Worm (Caenorhabditis elegans) whole organism, midembryonic: ENCODE data around the gene gsr-1.

ENCODE experiments used
- T22C8.4 ChIP-seq: fragments of 200-800 bp; sonication (Bioruptor generic); IDR thresholded peaks from 2 replicates; pipeline ENCODE4 v1.3.6; 2022; ENCODE audit warnings: missing genetic modification characterization, missing compliant biosample characterization
- cog-1 ChIP-seq: sonication (generic microtip); optimal IDR thresholded peaks from 2 replicates; lab custom pipeline; 2016; ENCODE audit warnings: missing genetic modification characterization, missing compliant biosample characterization
- flt-1 ChIP-seq: fragments of 200-800 bp; sonication (Bioruptor generic); IDR thresholded peaks from 2 replicates; pipeline ENCODE4 v1.3.6; 2022; ENCODE audit warnings: missing genetic modification characterization, missing compliant biosample characterization
- klf-2 ChIP-seq: fragments of 200-800 bp; sonication (Bioruptor generic); conservative IDR thresholded peaks from 2 replicates; pipeline ENCODE4 v1.3.6; 2022; ENCODE audit warnings: missing genetic modification reagents, missing genetic modification characterization, missing compliant biosample characterization
- med-1 ChIP-seq: sonication (generic microtip); optimal IDR thresholded peaks from 2 replicates; lab custom pipeline; 2017; ENCODE audit warnings: missing genetic modification characterization, mild to moderate bottlenecking, missing compliant biosample characterization, antibody characterized with exemption, missing genetic modification reagents; ENCODE audit not compliant: insufficient read depth
- ref-1 ChIP-seq: fragments of 200-800 bp; sonication (Bioruptor generic); conservative IDR thresholded peaks from 2 replicates; pipeline ENCODE4 v1.3.6; 2022; ENCODE audit warnings: missing genetic modification reagents, missing genetic modification characterization, missing compliant biosample characterization
- tab-1 ChIP-seq: fragments of 200-800 bp; sonication (Bioruptor generic); IDR thresholded peaks from 2 replicates; pipeline ENCODE4 v1.3.6; 2022; ENCODE audit warnings: missing genetic modification characterization, missing compliant biosample characterization
- ztf-23 ChIP-seq: fragments of 200-800 bp; sonication (Bioruptor generic); IDR thresholded peaks from 2 replicates; pipeline ENCODE4 v1.3.6; 2022; ENCODE audit warnings: missing genetic modification reagents, missing genetic modification characterization, missing compliant biosample characterization
- ztf-29 ChIP-seq: fragments of 200-800 bp; sonication (Bioruptor generic); IDR thresholded peaks from 2 replicates; pipeline ENCODE4 v1.3.6; 2022; ENCODE audit warnings: missing genetic modification reagents, missing genetic modification characterization, missing compliant biosample characterization

Gene gsr-1

DNA sequence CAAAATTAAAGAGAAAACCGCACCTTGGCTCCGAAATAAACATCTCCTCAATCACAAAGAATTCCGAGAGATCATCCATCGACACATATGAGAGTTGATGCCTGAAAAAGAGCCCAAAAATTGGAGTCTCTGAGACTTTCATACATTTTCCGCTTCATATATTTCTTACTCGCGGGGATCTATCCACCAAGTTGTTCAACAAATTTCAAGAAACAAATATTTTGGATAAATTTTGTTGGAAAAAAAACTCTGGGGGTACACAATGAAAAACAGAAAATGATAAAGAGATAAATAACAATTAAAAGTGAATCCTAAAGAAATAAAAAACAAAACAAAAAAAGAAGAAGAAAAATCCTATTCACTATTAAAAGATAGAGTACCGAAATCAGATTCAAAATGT, 23.7 kb upstream of the gsr-1 start, which contains the start of gene sel-8:
sel-8 (minus strand) TSS at position 101 of the 400 bp plus-strand sequence.
- TF ChIP-seq ref-1: no peak
- TF ChIP-seq cog-1 (tag; lab: Kevin White, UChicago): no peak
- no peak for TF ChIP-seq tab-1 (GFP tag; lab: Robert Waterston, UW)
- TF ChIP-seq ztf-29 (GFP tag; lab: Robert Waterston, UW): no peak
- no peak for TF ChIP-seq klf-2 (GFP tag; lab: Robert Waterston, UW)
- no peak for TF ChIP-seq med-1 (GFP tag; lab: Kevin White, UChicago)
- TF ChIP-seq flt-1: no peak
- no peak for TF ChIP-seq T22C8.4
- TF ChIP-seq ztf-23: no peak

DNA sequence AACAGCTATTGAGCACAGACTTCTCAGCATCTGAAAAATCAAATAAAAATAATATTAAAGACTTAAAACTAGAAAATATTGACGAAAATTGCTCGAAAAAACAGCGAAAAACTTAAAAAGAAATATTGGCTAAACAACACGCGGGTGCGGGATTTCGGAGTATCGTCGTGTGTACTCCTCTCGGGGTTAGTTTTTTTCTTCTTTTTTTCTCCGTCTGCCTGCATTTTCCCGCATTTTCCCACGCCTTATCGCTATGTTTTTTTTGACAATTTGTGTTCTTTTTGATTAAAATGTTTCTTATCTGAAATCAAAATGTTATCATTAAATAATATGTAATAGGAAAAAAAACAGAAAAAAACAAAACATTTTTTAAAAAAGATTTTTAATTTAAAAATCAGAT, 20.4 kb upstream of the gsr-1 start, which contains the start of gene mrps-31:
mrps-31 (minus strand) TSS at position 36 of the 400 bp plus-strand sequence.
- TF ChIP-seq klf-2 (GFP tag; lab: Robert Waterston, UW) (no peak), tab-1 (GFP tag; lab: Robert Waterston, UW) (no peak), flt-1 (no peak), ztf-29 (GFP tag; lab: Robert Waterston, UW) (no peak), cog-1 (tag; lab: Kevin White, UChicago) (no peak), T22C8.4 (no peak), ztf-23 (no peak), ref-1 (no peak), med-1 (GFP tag; lab: Kevin White, UChicago) (no peak)

ce11 chrIII:3632379-3632778, 18.3 kb upstream of the gsr-1 start:
- TF ChIP-seq klf-2 (GFP tag; lab: Robert Waterston, UW) (no peak), flt-1 (no peak), ztf-29 (GFP tag; lab: Robert Waterston, UW) (no peak), T22C8.4 (no peak), cog-1 (tag; lab: Kevin White, UChicago) (no peak), tab-1 (GFP tag; lab: Robert Waterston, UW) (no peak), ref-1 (no peak), med-1 (GFP tag; lab: Kevin White, UChicago) (no peak), ztf-23 (no peak)

DNA sequence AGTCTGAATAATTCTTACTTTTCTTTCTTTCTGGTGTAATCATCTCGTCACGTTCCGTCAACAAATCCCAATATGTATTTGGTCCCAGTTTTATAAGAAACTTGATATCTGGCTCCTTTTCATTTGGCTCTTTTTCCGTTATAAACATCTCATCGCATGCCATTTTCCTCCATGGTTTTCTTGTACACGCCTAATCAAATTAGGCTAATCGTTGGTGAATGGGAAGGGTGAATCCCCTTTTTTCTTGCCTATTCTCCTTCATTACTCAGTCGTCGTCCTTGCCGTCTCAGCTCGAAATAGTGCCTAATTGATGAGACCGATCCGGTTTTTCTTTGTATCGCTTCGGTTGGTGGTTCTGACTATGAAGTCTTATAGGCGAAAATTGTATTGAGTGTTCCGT, 16.5 kb upstream of the gsr-1 start:
- no peak for TF ChIP-seq tab-1 (GFP tag; lab: Robert Waterston, UW)
- no peak for TF ChIP-seq klf-2 (GFP tag; lab: Robert Waterston, UW)
- TF ChIP-seq ref-1: no peak
- no peak for TF ChIP-seq ztf-29 (GFP tag; lab: Robert Waterston, UW)
- no peak for TF ChIP-seq cog-1 (tag; lab: Kevin White, UChicago)

DNA sequence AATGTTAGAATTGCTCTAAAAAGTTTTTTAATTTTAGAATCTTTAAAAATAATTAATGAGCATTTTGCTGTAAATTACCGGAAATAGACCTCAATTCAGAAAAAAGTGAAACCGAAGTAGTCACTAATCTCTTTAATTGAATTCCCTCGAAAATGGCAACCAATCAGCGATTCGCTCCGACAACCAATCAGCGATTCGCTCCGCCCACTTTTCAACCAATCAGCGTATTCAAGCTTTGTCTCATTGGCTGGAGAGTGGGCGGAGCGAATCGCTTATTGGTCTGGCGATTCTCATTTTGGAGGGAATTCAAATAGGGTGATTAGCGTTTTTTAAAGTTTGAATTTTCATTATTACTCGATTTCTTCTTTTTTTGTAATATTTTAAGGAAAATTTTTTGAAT, 15.8 kb upstream of the gsr-1 start:
- no peak for TF ChIP-seq ztf-29 (GFP tag; lab: Robert Waterston, UW)
- TF ChIP-seq cog-1 (tag; lab: Kevin White, UChicago): no peak
- TF ChIP-seq ztf-23: no peak
- TF ChIP-seq klf-2 (GFP tag; lab: Robert Waterston, UW): no peak
- TF ChIP-seq med-1 (GFP tag; lab: Kevin White, UChicago): no peak
- TF ChIP-seq ref-1: no peak
- TF ChIP-seq T22C8.4: no peak
- TF ChIP-seq flt-1: no peak
- no peak for TF ChIP-seq tab-1 (GFP tag; lab: Robert Waterston, UW)

- TF ChIP-seq ref-1: 0 out of 2 replicates have a peak, but pooled peaks have one; percentile 15
- TF ChIP-seq ztf-23: no peak
These were observed 14.9 kb upstream of the gsr-1 start, which contains the start of gene rilp-1 for ce11 chrIII:3635844-3636243. TSS of gene rilp-1 (plus strand) at chrIII:3636144.

DNA sequence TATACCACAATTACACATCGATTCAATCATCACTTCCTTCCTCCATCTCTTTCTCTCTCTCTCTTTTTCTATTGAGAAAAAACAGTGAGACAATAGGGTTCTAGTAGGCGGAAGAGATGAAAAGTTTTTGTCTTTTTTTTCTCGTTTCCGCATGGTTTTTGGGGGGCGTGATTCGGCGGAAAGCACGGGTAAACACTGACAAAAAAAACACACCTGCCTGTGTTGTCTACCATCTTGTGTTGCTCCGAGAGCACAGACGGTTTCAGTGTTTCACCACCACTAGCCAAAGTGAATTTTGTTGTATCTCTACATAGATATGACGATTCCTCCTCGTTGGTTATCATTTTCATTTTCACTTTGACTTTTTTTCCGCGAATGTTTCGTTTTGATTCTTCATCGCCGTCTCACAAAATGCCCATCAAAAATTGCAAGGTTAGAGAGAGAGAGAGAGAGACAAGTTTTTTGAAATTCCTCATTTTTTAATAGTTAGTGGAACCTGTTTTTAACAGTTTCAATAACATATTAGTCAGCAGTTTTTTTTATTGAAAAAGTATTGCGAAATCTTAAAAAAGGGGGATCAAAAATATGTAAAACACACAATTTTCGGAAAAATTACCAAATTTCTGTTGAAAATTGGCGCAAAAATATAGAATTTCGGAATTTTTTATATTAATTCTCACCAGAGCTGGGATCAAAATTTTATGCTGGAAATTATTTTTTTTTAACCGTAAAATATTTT, 13.3 kb upstream of the gsr-1 start:
- TF ChIP-seq ztf-23 (no peak), cog-1 (tag; lab: Kevin White, UChicago) (no peak), tab-1 (GFP tag; lab: Robert Waterston, UW) (no peak), T22C8.4 (no peak), klf-2 (GFP tag; lab: Robert Waterston, UW) (no peak), ztf-29 (GFP tag; lab: Robert Waterston, UW) (no peak), ref-1 (no peak), med-1 (GFP tag; lab: Kevin White, UChicago) (no peak)

DNA sequence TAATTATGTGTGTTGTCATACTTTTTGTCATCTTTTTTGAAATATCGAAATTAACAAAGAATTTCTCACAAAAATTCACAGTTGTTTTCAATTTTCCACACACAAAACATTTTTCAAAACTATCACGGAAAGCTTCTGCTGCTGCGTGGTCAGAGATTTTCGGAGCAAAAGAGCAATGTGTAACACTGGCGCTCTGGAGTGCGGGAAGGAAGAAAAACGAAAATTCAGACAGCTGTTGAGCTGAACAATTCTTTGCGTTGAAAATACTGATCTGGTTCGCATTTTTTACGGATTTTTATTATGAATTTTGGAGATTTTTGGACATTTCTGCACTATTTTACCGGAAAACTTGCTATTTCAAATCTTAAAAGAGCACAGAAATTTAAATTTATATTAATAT, 7.1 kb upstream of the gsr-1 start:
- TF ChIP-seq med-1 (GFP tag; lab: Kevin White, UChicago): no peak
- TF ChIP-seq ref-1: no peak
- TF ChIP-seq T22C8.4: no peak
- TF ChIP-seq cog-1 (tag; lab: Kevin White, UChicago): no peak
- no peak for TF ChIP-seq ztf-23
- no peak for TF ChIP-seq klf-2 (GFP tag; lab: Robert Waterston, UW)
- TF ChIP-seq tab-1 (GFP tag; lab: Robert Waterston, UW): no peak
- no peak for TF ChIP-seq flt-1
- no peak for TF ChIP-seq ztf-29 (GFP tag; lab: Robert Waterston, UW)

DNA sequence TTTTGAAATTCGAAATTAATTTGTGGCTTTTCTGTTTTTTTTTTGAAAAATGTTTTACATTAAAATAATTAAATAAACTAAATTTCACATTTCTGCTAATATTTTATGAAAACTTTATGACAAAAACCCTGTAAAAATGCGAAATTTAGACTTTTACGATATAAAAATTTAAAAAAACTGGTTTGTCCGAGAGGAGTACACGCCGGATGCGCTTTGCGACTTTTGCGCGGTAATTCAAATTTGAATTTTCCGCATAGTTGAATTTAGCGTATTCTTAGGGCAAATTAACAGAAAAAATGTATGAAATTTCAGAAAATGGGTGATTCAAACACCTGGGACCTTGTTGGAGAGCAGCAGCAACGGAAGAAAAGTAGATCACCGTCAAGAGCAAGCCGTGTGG, 6.6 kb upstream of the gsr-1 start, which contains the start of gene unc-93:
unc-93 (plus strand) TSS at position 301 of the 400 bp plus-strand sequence.
- TF ChIP-seq cog-1 (tag; lab: Kevin White, UChicago) (no peak), tab-1 (GFP tag; lab: Robert Waterston, UW) (no peak), T22C8.4 (no peak), ztf-29 (GFP tag; lab: Robert Waterston, UW) (no peak), ztf-23 (no peak), med-1 (GFP tag; lab: Kevin White, UChicago) (no peak), ref-1 (no peak), klf-2 (GFP tag; lab: Robert Waterston, UW) (no peak), flt-1 (no peak)

- TF ChIP-seq ztf-23 (no peak), ref-1 (no peak), T22C8.4 (no peak), klf-2 (GFP tag; lab: Robert Waterston, UW) (no peak), cog-1 (tag; lab: Kevin White, UChicago) (no peak), med-1 (GFP tag; lab: Kevin White, UChicago) (no peak), flt-1 (no peak), tab-1 (GFP tag; lab: Robert Waterston, UW) (no peak), ztf-29 (GFP tag; lab: Robert Waterston, UW) (no peak)
These were observed 1.4 kb upstream of the gsr-1 start for ce11 chrIII:3649305-3649704.
